Worm (Caenorhabditis elegans) whole organism, L3 larva: ENCODE data around the gene H08J19.1.

Experiments used
- R02D3.7 ChIP-seq: fragments of 150-350 bp; optimal IDR thresholded peaks from 2 replicates; lab custom pipeline; 2014; ENCODE audit warnings: missing biosample characterization, missing genetic modification characterization
- ZK546.5 ChIP-seq: sonication (generic microtip); optimal IDR thresholded peaks from 2 replicates; lab custom pipeline; 2017; ENCODE audit warnings: missing biosample characterization, missing genetic modification characterization
- aly-2 ChIP-seq: fragments of 150-350 bp; optimal IDR thresholded peaks from 2 replicates; lab custom pipeline; 2014; ENCODE audit warnings: missing biosample characterization, missing genetic modification characterization
- ama-1 ChIP-seq: fragments of 150-350 bp; optimal IDR thresholded peaks from 2 replicates; lab custom pipeline; 2018
- ceh-16 ChIP-seq: sonication (generic microtip); optimal IDR thresholded peaks from 2 replicates; lab custom pipeline; 2017; ENCODE audit warnings: missing biosample characterization, missing genetic modification characterization
- ceh-28 ChIP-seq: fragments of 150-350 bp; optimal IDR thresholded peaks from 2 replicates; lab custom pipeline; 2014; ENCODE audit warnings: missing biosample characterization, missing genetic modification reagents, missing genetic modification characterization
- ceh-82 ChIP-seq: fragments of 150-350 bp; optimal IDR thresholded peaks from 2 replicates; lab custom pipeline; 2014; ENCODE audit warnings: missing biosample characterization, missing genetic modification characterization
- ceh-9 ChIP-seq: sonication (generic microtip); optimal IDR thresholded peaks from 2 replicates; lab custom pipeline; 2018; ENCODE audit warnings: missing biosample characterization, missing genetic modification characterization
- daf-12 ChIP-seq: fragments of 150-350 bp; optimal IDR thresholded peaks from 2 replicates; lab custom pipeline; 2014; ENCODE audit warnings: missing biosample characterization, missing genetic modification reagents, missing genetic modification characterization
- egl-27 ChIP-seq: sonication (generic microtip); optimal IDR thresholded peaks from 4 replicates; lab custom pipeline; 2017; ENCODE audit warnings: missing biosample characterization, missing genetic modification reagents, missing genetic modification characterization
- egl-5 ChIP-seq: fragments of 150-350 bp; optimal IDR thresholded peaks from 2 replicates; lab custom pipeline; 2017; ENCODE audit warnings: missing biosample characterization, missing genetic modification reagents, missing genetic modification characterization, inconsistent platforms
- elt-1 ChIP-seq: fragments of 150-350 bp; optimal IDR thresholded peaks from 2 replicates; lab custom pipeline; 2014; ENCODE audit warnings: missing biosample characterization, missing genetic modification characterization
- elt-2 ChIP-seq: sonication (generic microtip); optimal IDR thresholded peaks from 2 replicates; lab custom pipeline; 2016; ENCODE audit warnings: missing genetic modification reagents, mild to moderate bottlenecking, missing genetic modification characterization, missing compliant biosample characterization
- elt-3 ChIP-seq, 3 experiments: fragments of 150-350 bp in 1 of 3; sonication (generic microtip) in 2 of 3; optimal IDR thresholded peaks; 2 replicates in 2 of 3; 4 replicates in 1 of 3; lab custom pipeline; 2014 to 2017; ENCODE audit warnings: missing biosample characterization in 3 of 3, missing genetic modification characterization in 3 of 3
- eor-1 ChIP-seq, 2 experiments: fragments of 150-350 bp; optimal IDR thresholded peaks; 2 replicates each; lab custom pipeline; 2014 to 2018; ENCODE audit warnings: missing biosample characterization in 2 of 2, missing genetic modification characterization in 2 of 2
- fkh-10 ChIP-seq: sonication (generic microtip); optimal IDR thresholded peaks from 2 replicates; lab custom pipeline; 2017; ENCODE audit warnings: missing biosample characterization, missing genetic modification reagents, missing genetic modification characterization
- fkh-2 ChIP-seq: fragments of 150-350 bp; optimal IDR thresholded peaks from 2 replicates; lab custom pipeline; 2014; ENCODE audit warnings: missing biosample characterization, missing genetic modification reagents, missing genetic modification characterization
- fos-1 ChIP-seq: fragments of 150-350 bp; optimal IDR thresholded peaks from 2 replicates; lab custom pipeline; 2014; ENCODE audit warnings: missing biosample characterization, missing genetic modification characterization
- hmg-11 ChIP-seq: sonication (generic microtip); optimal IDR thresholded peaks from 2 replicates; lab custom pipeline; 2016; ENCODE audit warnings: missing genetic modification characterization, missing compliant biosample characterization
- jun-1 ChIP-seq: fragments of 150-350 bp; optimal IDR thresholded peaks from 2 replicates; lab custom pipeline; 2014; ENCODE audit warnings: missing biosample characterization, missing genetic modification reagents, missing genetic modification characterization
- lin-15B ChIP-seq: fragments of 150-350 bp; optimal IDR thresholded peaks from 2 replicates; lab custom pipeline; 2014; ENCODE audit warnings: missing biosample characterization, missing genetic modification characterization
- lin-39 ChIP-seq: fragments of 150-350 bp; optimal IDR thresholded peaks from 2 replicates; lab custom pipeline; 2018; ENCODE audit warnings: missing biosample characterization, missing genetic modification reagents, missing genetic modification characterization
- lsy-12 ChIP-seq: sonication (generic microtip); optimal IDR thresholded peaks from 2 replicates; lab custom pipeline; 2016; ENCODE audit warnings: mild to moderate bottlenecking, missing genetic modification characterization, missing compliant biosample characterization
- mdl-1 ChIP-seq: fragments of 150-350 bp; optimal IDR thresholded peaks from 2 replicates; lab custom pipeline; 2014; ENCODE audit warnings: missing biosample characterization, missing genetic modification characterization
- mml-1 ChIP-seq: fragments of 150-350 bp; sonication (generic microtip); optimal IDR thresholded peaks from 3 replicates; lab custom pipeline; 2014; ENCODE audit warnings: missing biosample characterization, missing genetic modification characterization
- nfya-1 ChIP-seq: sonication (generic microtip); optimal IDR thresholded peaks from 2 replicates; lab custom pipeline; 2017; ENCODE audit warnings: missing genetic modification characterization, mild to moderate bottlenecking, missing compliant biosample characterization, antibody characterized with exemption, moderate library complexity; ENCODE audit not compliant: insufficient read depth
- nhr-11 ChIP-seq: fragments of 150-350 bp; optimal IDR thresholded peaks from 2 replicates; lab custom pipeline; 2014; ENCODE audit warnings: missing biosample characterization, missing genetic modification characterization
- nhr-12 ChIP-seq: fragments of 150-350 bp; optimal IDR thresholded peaks from 2 replicates; lab custom pipeline; 2014; ENCODE audit warnings: missing biosample characterization, missing genetic modification characterization
- nhr-23 ChIP-seq: fragments of 150-350 bp; optimal IDR thresholded peaks from 2 replicates; lab custom pipeline; 2014; ENCODE audit warnings: missing biosample characterization, missing genetic modification reagents, missing genetic modification characterization
- nhr-237 ChIP-seq: fragments of 150-350 bp; optimal IDR thresholded peaks from 2 replicates; lab custom pipeline; 2014; ENCODE audit warnings: missing biosample characterization, missing genetic modification characterization
- nhr-25 ChIP-seq: sonication (generic microtip); optimal IDR thresholded peaks from 2 replicates; lab custom pipeline; 2017; ENCODE audit warnings: missing biosample characterization, missing genetic modification characterization
- nhr-28 ChIP-seq: fragments of 150-350 bp; optimal IDR thresholded peaks from 2 replicates; lab custom pipeline; 2014; ENCODE audit warnings: missing biosample characterization, missing genetic modification characterization
- nhr-43 ChIP-seq: sonication (generic microtip); optimal IDR thresholded peaks from 2 replicates; lab custom pipeline; 2016; ENCODE audit warnings: mild to moderate bottlenecking, missing genetic modification characterization, missing compliant biosample characterization; ENCODE audit not compliant: poor library complexity, severe bottlenecking
- nhr-67 ChIP-seq: fragments of 150-350 bp; optimal IDR thresholded peaks from 2 replicates; lab custom pipeline; 2014; ENCODE audit warnings: missing biosample characterization, missing genetic modification characterization
- nhr-76 ChIP-seq: fragments of 150-350 bp; sonication (generic microtip); optimal IDR thresholded peaks from 5 replicates; lab custom pipeline; 2014; ENCODE audit warnings: missing biosample characterization, missing genetic modification characterization
- nhr-77 ChIP-seq: fragments of 150-350 bp; optimal IDR thresholded peaks from 2 replicates; lab custom pipeline; 2014; ENCODE audit warnings: missing biosample characterization, missing genetic modification characterization
- pha-4 ChIP-seq: fragments of 150-350 bp; optimal IDR thresholded peaks from 2 replicates; lab custom pipeline; 2014; ENCODE audit warnings: missing biosample characterization, missing genetic modification reagents, missing genetic modification characterization
- pqm-1 ChIP-seq: fragments of 150-350 bp; optimal IDR thresholded peaks from 2 replicates; lab custom pipeline; 2017; ENCODE audit warnings: missing biosample characterization, missing genetic modification characterization, inconsistent platforms
- sea-2 ChIP-seq: fragments of 150-350 bp; sonication (generic microtip); optimal IDR thresholded peaks from 4 replicates; lab custom pipeline; 2014; ENCODE audit warnings: missing biosample characterization, missing genetic modification reagents, missing genetic modification characterization
- skn-1 ChIP-seq: fragments of 150-350 bp; optimal IDR thresholded peaks from 2 replicates; lab custom pipeline; 2014; ENCODE audit warnings: missing biosample characterization, missing genetic modification characterization
- snpc-4 ChIP-seq: fragments of 150-350 bp; optimal IDR thresholded peaks from 2 replicates; lab custom pipeline; 2014; ENCODE audit warnings: missing biosample characterization, missing genetic modification characterization
- tbx-2 ChIP-seq: sonication (generic microtip); optimal IDR thresholded peaks from 2 replicates; lab custom pipeline; 2016; ENCODE audit warnings: mild to moderate bottlenecking, missing genetic modification characterization, missing compliant biosample characterization
- unc-39 ChIP-seq: sonication (generic microtip); optimal IDR thresholded peaks from 4 replicates; lab custom pipeline; 2017; ENCODE audit warnings: missing biosample characterization, missing genetic modification characterization
- unc-62 ChIP-seq: fragments of 150-350 bp; sonication (generic microtip); optimal IDR thresholded peaks from 4 replicates; lab custom pipeline; 2014; ENCODE audit warnings: missing biosample characterization, missing genetic modification reagents, missing genetic modification characterization
- zag-1 ChIP-seq: fragments of 150-350 bp; optimal IDR thresholded peaks from 2 replicates; lab custom pipeline; 2014; ENCODE audit warnings: missing biosample characterization, missing genetic modification characterization
- ztf-11 ChIP-seq: fragments of 150-350 bp; optimal IDR thresholded peaks from 2 replicates; lab custom pipeline; 2014; ENCODE audit warnings: missing biosample characterization, missing genetic modification characterization
- ztf-4 ChIP-seq: fragments of 150-350 bp; optimal IDR thresholded peaks from 2 replicates; lab custom pipeline; 2014; ENCODE audit warnings: missing biosample characterization, missing genetic modification characterization

Gene H08J19.1

ce11 chrX:15608593-15608992 is 34.1 kb upstream of the H08J19.1 start:
- TF ChIP-seq pha-4 (tag; lab: Kevin White, UChicago) = peak; percentile 11
- peak; percentile 51 for TF ChIP-seq jun-1 (tag; lab: Kevin White, UChicago)
- no peak for TF ChIP-seq lin-39 (tag; lab: Kevin White, UChicago)
- peak; percentile 15 for TF ChIP-seq nfya-1 (tag; lab: Kevin White, UChicago)

- TF ChIP-seq pha-4 (tag; lab: Kevin White, UChicago) (no peak), lin-15B (tag; lab: Kevin White, UChicago) (no peak), snpc-4 (tag; lab: Kevin White, UChicago) (no peak), egl-27 (tag; lab: Kevin White, UChicago) (no peak), egl-5 (tag; lab: Kevin White, UChicago) (no peak)
Measured at ce11 chrX:15609698-15610097, 33.0 kb upstream of the H08J19.1 start.

- TF ChIP-seq ztf-11 (tag; lab: Kevin White, UChicago) (no peak), daf-12 (tag; lab: Kevin White, UChicago) (no peak), elt-1 (tag; lab: Kevin White, UChicago) (no peak), fos-1 (tag; lab: Kevin White, UChicago) (peak; percentile 89), lin-15B (tag; lab: Kevin White, UChicago) (no peak), fkh-10 (no peak), sea-2 (no peak), lin-39 (tag; lab: Kevin White, UChicago) (no peak), nhr-12 (tag; lab: Kevin White, UChicago) (no peak), nhr-23 (peak; percentile 17), tbx-2 (no peak), egl-27 (tag; lab: Kevin White, UChicago) (no peak), ztf-4 (tag; lab: Kevin White, UChicago) (no peak), nfya-1 (tag; lab: Kevin White, UChicago) (peak; percentile 56), mdl-1 (no peak), jun-1 (tag; lab: Kevin White, UChicago) (peak; percentile 90), nhr-77 (peak; percentile 35), ZK546.5 (tag; lab: Kevin White, UChicago) (no peak), egl-5 (tag; lab: Kevin White, UChicago) (no peak), mml-1 (tag; lab: Kevin White, UChicago) (no peak), ceh-9 (no peak), ceh-28 (tag; lab: Kevin White, UChicago) (peak; percentile 78), snpc-4 (tag; lab: Kevin White, UChicago) (peak; percentile 12), aly-2 (peak; percentile 51), skn-1 (tag; lab: Kevin White, UChicago) (peak; percentile 59), pqm-1 (tag; lab: Kevin White, UChicago) (peak; percentile 97), hmg-11 (tag; lab: Kevin White, UChicago) (no peak), nhr-25 (peak; percentile 31), elt-3 (tag; optimal IDR thresholded peaks at IDR 0.05; lab: Kevin White, UChicago) (no peak), elt-2 (tag; lab: Kevin White, UChicago) (peak; percentile 99), eor-1 (tag; optimal IDR thresholded peaks at IDR 0.05; lab: Kevin White, UChicago) (no peak), unc-39 (tag; lab: Kevin White, UChicago) (no peak), nhr-76 (no peak), zag-1 (tag; lab: Kevin White, UChicago) (no peak), ama-1 (peak; percentile 85), ceh-82 (no peak), fkh-2 (tag; lab: Kevin White, UChicago) (no peak), nhr-43 (tag; lab: Kevin White, UChicago) (no peak), nhr-237 (tag; lab: Kevin White, UChicago) (no peak), nhr-67 (no peak), pha-4 (tag; lab: Kevin White, UChicago) (peak; percentile 91), ceh-16 (no peak), R02D3.7 (no peak), nhr-28 (tag; lab: Kevin White, UChicago) (no peak), nhr-11 (tag; lab: Kevin White, UChicago) (no peak), lsy-12 (tag; lab: Kevin White, UChicago) (peak; percentile 51), unc-62 (no peak)
Measured at ce11 chrX:15610527-15611091, 32.1 kb upstream of the H08J19.1 start.
